Worm (Caenorhabditis elegans) whole organism, L4 larva: ENCODE results near the gene C16C8.27.

Experiments
- dve-1 ChIP-seq: sonication (generic microtip); optimal IDR thresholded peaks from 2 replicates; lab custom pipeline; 2017; ENCODE audit warnings: antibody characterized with exemption, mild to moderate bottlenecking, missing genetic modification characterization, missing compliant biosample characterization; ENCODE audit not compliant: insufficient read depth
- jun-1 ChIP-seq: fragments of 150-350 bp; optimal IDR thresholded peaks from 2 replicates; lab custom pipeline; 2014; ENCODE audit warnings: missing biosample characterization, missing genetic modification reagents, missing genetic modification characterization
- lin-13 ChIP-seq: fragments of 150-350 bp; optimal IDR thresholded peaks from 2 replicates; lab custom pipeline; 2014; ENCODE audit warnings: missing biosample characterization, missing genetic modification reagents, missing genetic modification characterization
- lsy-2 ChIP-seq, 2 experiments: fragments of 150-350 bp in 1 of 2; sonication (generic microtip) in 1 of 2; optimal IDR thresholded peaks; 2 replicates each; lab custom pipeline; 2014 to 2017; ENCODE audit warnings: missing biosample characterization in 2 of 2, missing genetic modification characterization in 2 of 2
- mes-2 ChIP-seq: sonication (generic microtip); optimal IDR thresholded peaks from 2 replicates; lab custom pipeline; 2016; ENCODE audit warnings: missing genotype, mild to moderate bottlenecking, missing genetic modification characterization, missing compliant biosample characterization; ENCODE audit not compliant: poor library complexity, severe bottlenecking
- tra-1 ChIP-seq: fragments of 200-800 bp; sonication (Bioruptor generic); IDR thresholded peaks from 2 replicates; pipeline ENCODE4 v1.3.6; 2022; ENCODE audit warnings: missing genetic modification reagents, missing genetic modification characterization, missing compliant biosample characterization
- zag-1 ChIP-seq: fragments of 150-350 bp; optimal IDR thresholded peaks from 2 replicates; lab custom pipeline; 2014; ENCODE audit warnings: missing biosample characterization, missing genetic modification characterization
- ztf-11 ChIP-seq: fragments of 150-350 bp; optimal IDR thresholded peaks from 2 replicates; lab custom pipeline; 2014; ENCODE audit warnings: missing biosample characterization, missing genetic modification characterization

DNA sequence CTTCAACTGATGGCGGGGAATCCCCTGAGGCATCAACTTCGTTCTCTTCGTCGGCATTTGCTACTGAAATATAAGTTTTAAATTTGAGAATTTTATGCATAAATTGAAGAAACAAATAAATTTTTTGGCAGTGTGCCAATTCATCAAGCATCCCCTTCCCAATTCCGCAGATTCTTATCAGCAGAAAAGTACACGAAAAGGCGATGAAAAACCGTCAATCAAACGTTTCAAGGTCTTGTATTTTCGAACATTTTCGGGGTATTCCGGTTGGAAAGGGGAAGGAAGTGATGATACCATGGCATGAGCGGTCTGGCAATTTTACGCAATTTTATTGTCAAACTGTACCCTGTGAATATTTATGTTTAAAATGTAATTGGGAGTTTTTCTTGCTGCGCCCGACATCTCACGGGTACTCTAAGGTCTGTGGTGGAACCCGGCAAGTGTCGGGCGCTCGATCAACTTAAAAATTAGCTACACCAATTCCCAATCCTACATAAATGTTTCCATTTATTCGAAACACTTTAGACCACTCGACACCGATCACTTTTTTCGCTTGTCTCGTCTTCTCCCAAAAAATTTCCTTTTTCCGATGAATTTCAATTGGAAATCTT is 6.5 kb upstream of the C16C8.27 start:
- no peak for TF ChIP-seq lsy-2 (tag; optimal IDR thresholded peaks at IDR 0.05; lab: Kevin White, UChicago)
- TF ChIP-seq dve-1 (tag; lab: Kevin White, UChicago), result no peak
- TF ChIP-seq tra-1, result no peak
- TF ChIP-seq mes-2 (tag; lab: Kevin White, UChicago), result no peak
- TF ChIP-seq zag-1 (tag; lab: Kevin White, UChicago), result no peak
- no peak for TF ChIP-seq lin-13
- no peak for TF ChIP-seq ztf-11
- no peak for TF ChIP-seq jun-1 (tag; lab: Kevin White, UChicago)
